Worm (Caenorhabditis elegans) whole organism, young adult: ENCODE data around the gene K10H10.7.

Experiments used
- C06A6.2 ChIP-seq: fragments of 200-800 bp; sonication (Bioruptor generic); conservative IDR thresholded peaks from 2 replicates; pipeline ENCODE4 v1.3.6; 2022; ENCODE audit warnings: missing genetic modification characterization, missing compliant biosample characterization
- F10E7.11 ChIP-seq: sonication (generic microtip); optimal IDR thresholded peaks from 2 replicates; lab custom pipeline; 2017; ENCODE audit warnings: mild to moderate bottlenecking, missing genetic modification characterization, moderate library complexity, missing compliant biosample characterization
- F22D6.2 ChIP-seq: sonication (generic microtip); optimal IDR thresholded peaks from 2 replicates; lab custom pipeline; 2016; ENCODE audit warnings: mild to moderate bottlenecking, missing genetic modification characterization, missing compliant biosample characterization
- F39B2.1 ChIP-seq: fragments of 200-800 bp; sonication (Bioruptor generic); IDR thresholded peaks from 2 replicates; pipeline ENCODE4 v1.3.6; 2022; ENCODE audit warnings: missing genetic modification reagents, missing genetic modification characterization, missing compliant biosample characterization
- F49E8.2 ChIP-seq: sonication (generic microtip); optimal IDR thresholded peaks from 3 replicates; lab custom pipeline; 2017; ENCODE audit warnings: missing genetic modification characterization, mild to moderate bottlenecking, missing compliant biosample characterization, antibody characterized with exemption, moderate library complexity; ENCODE audit not compliant: insufficient read depth
- F55B11.4 ChIP-seq: sonication (generic microtip); optimal IDR thresholded peaks from 2 replicates; lab custom pipeline; 2016; ENCODE audit warnings: missing compliant biosample characterization, missing genetic modification characterization, borderline replicate concordance; ENCODE audit not compliant: insufficient read depth
- T07F8.4 ChIP-seq: sonication (generic microtip); optimal IDR thresholded peaks from 2 replicates; lab custom pipeline; 2016; ENCODE audit warnings: mild to moderate bottlenecking, missing genetic modification characterization, moderate library complexity, missing compliant biosample characterization
- T26A5.8 ChIP-seq: sonication (generic microtip); optimal IDR thresholded peaks from 2 replicates; lab custom pipeline; 2016; ENCODE audit warnings: missing genetic modification characterization, missing compliant biosample characterization
- Y53F4B.3 ChIP-seq: fragments of 200-800 bp; sonication (Bioruptor generic); IDR thresholded peaks from 2 replicates; pipeline ENCODE4 v1.3.6; 2022; ENCODE audit warnings: missing genetic modification reagents, missing genetic modification characterization, missing compliant biosample characterization
- Y56A3A.18 ChIP-seq: fragments of 200-800 bp; sonication (Bioruptor generic); IDR thresholded peaks from 2 replicates; pipeline ENCODE4 v1.3.6; 2022; ENCODE audit warnings: missing genetic modification reagents, missing genetic modification characterization, missing compliant biosample characterization
- Y67H2A.10 ChIP-seq: fragments of 200-800 bp; sonication (Bioruptor generic); conservative IDR thresholded peaks from 2 replicates; pipeline ENCODE4 v1.3.6; 2022; ENCODE audit warnings: missing genetic modification reagents, missing genetic modification characterization, missing compliant biosample characterization
- ZK185.1 ChIP-seq: sonication (generic microtip); optimal IDR thresholded peaks from 2 replicates; lab custom pipeline; 2016; ENCODE audit warnings: mild to moderate bottlenecking, missing genetic modification characterization, missing compliant biosample characterization; ENCODE audit not compliant: poor library complexity, severe bottlenecking
- attf-6 ChIP-seq: fragments of 200-800 bp; sonication (Bioruptor generic); IDR thresholded peaks from 2 replicates; pipeline ENCODE4 v1.3.6; 2022; ENCODE audit warnings: missing genetic modification reagents, missing genetic modification characterization, missing compliant biosample characterization
- cebp-2 ChIP-seq: fragments of 200-800 bp; sonication (Bioruptor generic); IDR thresholded peaks from 2 replicates; pipeline ENCODE4 v1.3.6; 2022; ENCODE audit warnings: missing genetic modification characterization, missing compliant biosample characterization
- chd-7 ChIP-seq: sonication (generic microtip); optimal IDR thresholded peaks from 2 replicates; lab custom pipeline; 2016; ENCODE audit warnings: mild to moderate bottlenecking, missing genetic modification characterization, moderate library complexity, missing compliant biosample characterization
- die-1 ChIP-seq: sonication (generic microtip); optimal IDR thresholded peaks from 2 replicates; lab custom pipeline; 2016; ENCODE audit warnings: missing genotype, mild to moderate bottlenecking, missing genetic modification characterization, missing compliant biosample characterization
- dox-1 ChIP-seq: fragments of 200-800 bp; sonication (Bioruptor generic); IDR thresholded peaks from 2 replicates; pipeline ENCODE4 v1.3.6; 2022; ENCODE audit warnings: missing genetic modification reagents, missing genetic modification characterization, missing compliant biosample characterization
- dpl-1 ChIP-seq: fragments of 150-350 bp; optimal IDR thresholded peaks from 2 replicates; lab custom pipeline; 2014; ENCODE audit warnings: missing biosample characterization, missing genetic modification reagents, missing genetic modification characterization
- egl-18 ChIP-seq: fragments of 200-800 bp; sonication (Bioruptor generic); IDR thresholded peaks from 2 replicates; pipeline ENCODE4 v1.3.6; 2022; ENCODE audit warnings: missing genetic modification reagents, missing genetic modification characterization, missing compliant biosample characterization
- egl-44 ChIP-seq: fragments of 200-800 bp; sonication (Bioruptor generic); IDR thresholded peaks from 2 replicates; pipeline ENCODE4 v1.3.6; 2022; ENCODE audit warnings: missing genetic modification reagents, missing genetic modification characterization, missing compliant biosample characterization
- fkh-3 ChIP-seq: sonication (generic microtip); optimal IDR thresholded peaks from 2 replicates; lab custom pipeline; 2016; ENCODE audit warnings: mild to moderate bottlenecking, missing genetic modification characterization, missing compliant biosample characterization
- hlh-12 ChIP-seq: sonication (generic microtip); optimal IDR thresholded peaks from 2 replicates; lab custom pipeline; 2016; ENCODE audit warnings: missing genetic modification characterization, missing compliant biosample characterization
- hmg-20 ChIP-seq: fragments of 200-800 bp; sonication (Bioruptor generic); IDR thresholded peaks from 2 replicates; pipeline ENCODE4 v1.3.6; 2022; ENCODE audit warnings: missing genetic modification reagents, missing genetic modification characterization, missing compliant biosample characterization
- hrde-1 ChIP-seq: sonication (generic microtip); optimal IDR thresholded peaks from 2 replicates; lab custom pipeline; 2016; ENCODE audit warnings: missing genetic modification characterization, mild to moderate bottlenecking, missing compliant biosample characterization, moderate library complexity, missing genotype, missing genetic modification reagents, borderline replicate concordance
- hsf-1 ChIP-seq: fragments of 200-800 bp; sonication (Bioruptor generic); IDR thresholded peaks from 2 replicates; pipeline ENCODE4 v1.3.6; 2022; ENCODE audit warnings: missing genetic modification reagents, missing genetic modification characterization, missing compliant biosample characterization
- lag-1 ChIP-seq: fragments of 200-800 bp; sonication (Bioruptor generic); IDR thresholded peaks from 2 replicates; pipeline ENCODE4 v1.3.6; 2022; ENCODE audit warnings: missing genetic modification reagents, missing genetic modification characterization, missing compliant biosample characterization
- madf-8 ChIP-seq: fragments of 200-800 bp; sonication (Bioruptor generic); conservative IDR thresholded peaks from 2 replicates; pipeline ENCODE4 v1.3.6; 2022; ENCODE audit warnings: missing genetic modification reagents, missing genetic modification characterization, missing compliant biosample characterization
- mel-28 ChIP-seq: sonication (generic microtip); optimal IDR thresholded peaks from 2 replicates; lab custom pipeline; 2016; ENCODE audit warnings: borderline replicate concordance, mild to moderate bottlenecking, missing genetic modification characterization, missing compliant biosample characterization
- mxl-1 ChIP-seq: sonication (generic microtip); optimal IDR thresholded peaks from 2 replicates; lab custom pipeline; 2016; ENCODE audit warnings: missing genetic modification characterization, missing compliant biosample characterization
- nfyb-1 ChIP-seq: fragments of 200-800 bp; sonication (Bioruptor generic); IDR thresholded peaks from 2 replicates; pipeline ENCODE4 v1.3.6; 2022; ENCODE audit warnings: missing genetic modification reagents, missing genetic modification characterization, missing compliant biosample characterization
- nhr-27 ChIP-seq: fragments of 200-800 bp; sonication (Bioruptor generic); optimal IDR thresholded peaks from 2 replicates; lab custom pipeline; 2018; ENCODE audit warnings: mild to moderate bottlenecking, missing genetic modification characterization, moderate library complexity, missing compliant biosample characterization
- pbrm-1 ChIP-seq: fragments of 200-800 bp; sonication (Bioruptor generic); IDR thresholded peaks from 2 replicates; pipeline ENCODE4 v1.3.6; 2022; ENCODE audit warnings: missing genetic modification reagents, missing genetic modification characterization, missing compliant biosample characterization
- rec-8 ChIP-seq, 2 experiments: sonication (generic microtip); optimal IDR thresholded peaks; 2 replicates each; lab custom pipeline; 2016; ENCODE audit warnings: mild to moderate bottlenecking in 2 of 2, missing genetic modification characterization in 2 of 2, missing genetic modification reagents in 2 of 2, missing genotype in 2 of 2, missing biosample characterization in 1 of 2, missing compliant biosample characterization in 1 of 2, moderate library complexity in 1 of 2
- repo-1 ChIP-seq: sonication (generic microtip); optimal IDR thresholded peaks from 2 replicates; lab custom pipeline; 2017; ENCODE audit warnings: mild to moderate bottlenecking, missing genetic modification characterization, missing compliant biosample characterization
- sptf-2 ChIP-seq: fragments of 200-800 bp; sonication (Bioruptor generic); optimal IDR thresholded peaks from 2 replicates; lab custom pipeline; 2018; ENCODE audit warnings: mild to moderate bottlenecking, missing genetic modification characterization, missing compliant biosample characterization
- tbp1 ChIP-seq: fragments of 200-800 bp; sonication (Bioruptor generic); optimal IDR thresholded peaks from 2 replicates; lab custom pipeline; 2018; ENCODE audit warnings: mild to moderate bottlenecking, missing genetic modification characterization, missing compliant biosample characterization
- unc-130 ChIP-seq: sonication (generic microtip); optimal IDR thresholded peaks from 2 replicates; lab custom pipeline; 2016; ENCODE audit warnings: missing genetic modification reagents, missing genetic modification characterization, missing compliant biosample characterization
- zfh-2 ChIP-seq: fragments of 200-800 bp; sonication (Bioruptor generic); conservative IDR thresholded peaks from 2 replicates; pipeline ENCODE4 v1.3.6; 2022; ENCODE audit warnings: missing genetic modification reagents, missing genetic modification characterization, missing compliant biosample characterization
- ztf-22 ChIP-seq: fragments of 200-800 bp; sonication (Bioruptor generic); optimal IDR thresholded peaks from 2 replicates; lab custom pipeline; 2018; ENCODE audit warnings: mild to moderate bottlenecking, missing genetic modification characterization, moderate library complexity, missing compliant biosample characterization
- ztf-28 ChIP-seq: fragments of 200-800 bp; sonication (Bioruptor generic); IDR thresholded peaks from 2 replicates; pipeline ENCODE4 v1.3.6; 2022; ENCODE audit warnings: missing genetic modification reagents, missing genetic modification characterization, missing compliant biosample characterization

The K10H10.7 gene

DNA sequence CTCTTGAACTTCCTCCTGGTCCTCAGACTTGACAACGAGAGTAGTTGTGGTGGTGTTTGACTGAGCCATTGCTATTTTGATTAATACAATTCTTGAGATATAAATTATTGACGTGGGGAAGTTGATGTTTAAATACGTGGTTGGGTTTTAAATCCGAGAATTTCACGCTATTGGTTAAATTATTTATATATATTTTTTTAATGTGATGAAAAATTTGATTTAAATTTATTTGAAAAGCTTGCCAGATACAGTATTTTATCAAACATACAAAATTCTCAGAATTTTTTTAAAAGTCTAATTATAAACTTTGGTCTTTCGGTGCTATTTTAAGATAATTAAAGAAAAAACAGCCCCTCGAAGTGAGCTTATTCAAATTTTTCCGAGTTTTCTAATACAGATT is at the start of gene K10H10.7, which contains the start of gene K10H10.10:
Gene K10H10.7 (minus strand): TSS at position 101 of the 400 bp plus-strand sequence.
Gene K10H10.10 (plus strand): TSS at position 204 of the 400 bp plus-strand sequence.
- TF ChIP-seq unc-130 (GFP tag; lab: Kevin White, UChicago) (no peak), egl-44 (GFP tag; lab: Robert Waterston, UW) (no peak), rec-8 (tag; optimal IDR thresholded peaks at IDR 0.05; lab: Kevin White, UChicago) (no peak), fkh-3 (no peak), dpl-1 (no peak), C06A6.2 (no peak)
- TF ChIP-seq, all 124 proteins: peak for 0

DNA sequence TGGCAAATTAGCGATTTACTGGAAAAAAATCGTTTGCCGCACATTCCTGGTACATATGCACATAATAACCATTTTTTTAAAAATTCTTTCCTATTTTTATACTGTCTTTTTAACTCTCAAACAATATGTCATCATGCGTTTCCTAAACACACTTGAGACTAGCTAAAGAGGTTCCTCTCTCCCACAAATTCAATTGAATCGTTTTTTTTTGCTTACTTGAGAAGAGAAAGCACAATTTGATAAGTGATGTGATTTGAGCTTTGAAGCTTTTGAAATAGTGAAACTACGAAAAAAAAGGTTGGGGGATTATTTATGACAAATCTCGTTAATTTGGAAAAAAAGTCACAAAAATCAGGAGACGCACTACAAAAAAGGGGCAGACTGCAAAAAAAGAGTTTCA is 47.6 kb upstream of the K10H10.7 start:
- TF ChIP-seq F22D6.2 (tag; lab: Kevin White, UChicago) (no peak), die-1 (tag; lab: Kevin White, UChicago) (no peak), Y67H2A.10 (GFP tag; lab: Robert Waterston, UW) (no peak), repo-1 (tag; lab: Kevin White, UChicago) (no peak), ztf-28 (no peak), ZK185.1 (tag; lab: Kevin White, UChicago) (no peak), cebp-2 (no peak), ztf-22 (no peak), zfh-2 (no peak), madf-8 (no peak), F55B11.4 (tag; lab: Kevin White, UChicago) (no peak), nfyb-1 (GFP tag; lab: Robert Waterston, UW) (no peak), tbp1 (GFP tag; lab: Kevin White, UChicago) (no peak), F49E8.2 (tag; lab: Kevin White, UChicago) (no peak)

DNA sequence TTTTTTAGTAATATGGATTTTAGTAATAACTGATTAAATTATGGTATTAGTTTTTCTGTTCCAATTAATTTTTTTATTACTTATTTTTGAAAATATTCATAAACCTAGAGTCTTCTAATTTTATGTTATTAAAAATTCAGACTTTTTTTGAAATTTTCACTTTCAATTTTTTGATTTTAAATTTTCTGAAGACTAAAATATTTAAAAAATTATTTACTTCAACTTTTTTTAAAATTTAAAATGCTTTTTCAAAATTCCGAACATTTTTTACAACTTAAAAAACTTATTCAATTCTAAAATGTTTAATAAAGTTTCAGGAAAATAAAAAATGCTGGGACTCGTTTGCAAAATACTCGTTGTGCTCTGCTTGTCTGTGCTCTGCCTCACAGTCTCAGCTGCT is 43.1 kb upstream of the K10H10.7 start, which contains the start of gene nlp-41:
Gene nlp-41 (plus strand): TSS at position 301 of the 400 bp plus-strand sequence.
- TF ChIP-seq Y56A3A.18 = no peak
- TF ChIP-seq T26A5.8 (tag; lab: Kevin White, UChicago) = no peak
- no peak for TF ChIP-seq sptf-2 (GFP tag; lab: Kevin White, UChicago)
- TF ChIP-seq ZK185.1 (tag; lab: Kevin White, UChicago) = no peak
- no peak for TF ChIP-seq lag-1
- TF ChIP-seq Y53F4B.3 = no peak
- TF ChIP-seq egl-18 (GFP tag; lab: Robert Waterston, UW) = no peak
- TF ChIP-seq hmg-20 (GFP tag; lab: Robert Waterston, UW) = no peak
- no peak for TF ChIP-seq dox-1 (GFP tag; lab: Robert Waterston, UW)
- no peak for TF ChIP-seq chd-7 (tag; lab: Kevin White, UChicago)
- no peak for TF ChIP-seq attf-6 (GFP tag; lab: Robert Waterston, UW)
- no peak for TF ChIP-seq F22D6.2 (tag; lab: Kevin White, UChicago)
- TF ChIP-seq mel-28 (tag; lab: Kevin White, UChicago) = no peak
- TF ChIP-seq hlh-12 (tag; lab: Kevin White, UChicago) = no peak
- no peak for TF ChIP-seq hsf-1 (GFP tag; lab: Robert Waterston, UW)
- no peak for TF ChIP-seq F39B2.1
- TF ChIP-seq, all 124 proteins: peak for 0

DNA sequence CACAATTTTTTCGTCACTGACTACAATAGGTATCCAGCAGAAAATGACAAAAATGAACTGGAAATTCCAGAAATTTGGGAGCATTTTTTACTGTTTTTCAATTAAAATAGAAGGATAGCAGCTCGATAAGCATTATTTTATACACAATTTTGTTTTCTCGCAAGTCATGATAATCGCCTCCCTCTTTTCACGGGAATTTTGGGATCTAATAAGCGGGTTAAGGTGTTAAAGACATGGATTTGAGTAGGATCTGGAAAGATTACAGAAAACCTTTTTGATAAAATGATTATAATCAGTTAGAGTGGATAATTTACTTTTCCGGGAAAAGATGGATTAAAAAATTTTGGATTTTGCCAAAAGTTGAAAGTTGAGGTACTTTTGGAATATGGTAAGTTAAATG is 41.2 kb upstream of the K10H10.7 start, which contains the start of gene gcy-29:
Gene gcy-29 (minus strand): TSS at position 101 of the 400 bp plus-strand sequence.
- TF ChIP-seq C06A6.2 (no peak), Y67H2A.10 (GFP tag; lab: Robert Waterston, UW) (no peak), nfyb-1 (GFP tag; lab: Robert Waterston, UW) (no peak), attf-6 (GFP tag; lab: Robert Waterston, UW) (no peak), nhr-27 (tag; lab: Kevin White, UChicago) (no peak), pbrm-1 (GFP tag; lab: Robert Waterston, UW) (no peak), hrde-1 (tag; lab: Kevin White, UChicago) (no peak), T07F8.4 (tag; lab: Kevin White, UChicago) (no peak), mxl-1 (no peak), F10E7.11 (no peak)
